Fruit fly (Drosophila melanogaster): ENCODE measurements around the gene CG18170.

The CG18170 gene

DNA sequence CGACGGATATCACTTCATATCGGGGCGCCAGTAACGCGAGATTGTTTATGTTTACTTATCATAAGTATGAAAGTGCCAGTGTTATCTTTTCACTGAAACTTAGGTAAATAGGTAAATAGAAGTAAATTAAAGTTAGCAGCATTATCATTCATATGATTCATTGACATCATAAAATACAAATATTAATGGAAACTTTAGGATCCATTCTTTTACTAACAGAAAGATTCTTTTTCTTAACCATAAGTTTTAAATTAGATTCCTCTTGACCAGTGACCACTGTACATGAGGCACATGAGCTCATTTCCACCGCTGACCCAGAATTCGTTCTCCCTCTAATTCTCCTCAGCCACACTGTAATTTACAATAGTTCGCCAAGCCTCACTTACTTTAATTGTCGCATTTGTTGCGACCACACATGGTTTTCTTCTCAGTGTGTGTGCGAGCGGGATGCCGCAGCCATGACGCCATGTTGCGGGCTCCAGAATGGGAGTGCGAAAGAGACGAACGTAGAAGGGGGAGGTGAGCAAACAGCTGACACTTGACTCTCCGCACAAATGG lies 24.3 kb upstream of the CG18170 start (continued):
- peak in 1 of 2 experiments; percentile 61 for TF ChIP-seq eve (GFP tag; optimal IDR thresholded peaks at IDR 0.05)
- peak; percentile 24; the same call in 1 of the 3 replicates for TF ChIP-seq ase (GFP tag; IDR thresholded peaks at IDR 0.05)
- no peak for TF ChIP-seq CG3995 (GFP tag; optimal IDR thresholded peaks at IDR 0.05)
- peak; percentile 50 for TF ChIP-seq PHDP (tag; optimal IDR thresholded peaks at IDR 0.05)
- peak; percentile 50 for TF ChIP-seq CG15601 (tag; optimal IDR thresholded peaks at IDR 0.05)
- peak; percentile 34 for TF ChIP-seq Chrac-16 (GFP tag; optimal IDR thresholded peaks at IDR 0.05)
- TF ChIP-seq Six4 (GFP tag; optimal IDR thresholded peaks at IDR 0.05) = peak; percentile 46
- TF ChIP-seq CG5245 (GFP tag; optimal IDR thresholded peaks at IDR 0.05) = peak; percentile 39
- no peak for TF ChIP-seq Dip2 (GFP tag; IDR thresholded peaks at IDR 0.05)
- peak; percentile 45 for TF ChIP-seq repo (GFP tag; optimal IDR thresholded peaks at IDR 0.05)
- TF ChIP-seq unpg (GFP tag; optimal IDR thresholded peaks at IDR 0.05) = peak; percentile 48
- no peak for TF ChIP-seq ash1 (GFP tag; optimal IDR thresholded peaks at IDR 0.05)
- TF ChIP-seq CG7556 (GFP tag; optimal IDR thresholded peaks at IDR 0.05) = peak; percentile 19
- no peak for TF ChIP-seq gcm (GFP tag; optimal IDR thresholded peaks at IDR 0.05)
- no peak for TF ChIP-seq CG4404 (GFP tag; IDR thresholded peaks at IDR 0.05)
- TF ChIP-seq fd64A (GFP tag; optimal IDR thresholded peaks at IDR 0.05) = no peak
- no peak for TF ChIP-seq Nf-YC (tag; optimal IDR thresholded peaks at IDR 0.05)
- peak; percentile 47; the same call in 1 of the 2 replicates for TF ChIP-seq HLH3B (GFP tag; IDR thresholded peaks at IDR 0.05)
- peak; percentile 7 for TF ChIP-seq CG8924 (tag; optimal IDR thresholded peaks at IDR 0.05)
- TF ChIP-seq CG11695 (GFP tag; IDR thresholded peaks at IDR 0.05) = 0 out of 3 replicates have a peak, but pooled peaks have one; percentile 31
- TF ChIP-seq Ptx1 (GFP tag; IDR thresholded peaks at IDR 0.05) = peak; percentile 34; the same call in 1 of the 2 replicates
- TF ChIP-seq Sry-β (GFP tag; optimal IDR thresholded peaks at IDR 0.05) = no peak
- no peak for TF ChIP-seq salm (tag; optimal IDR thresholded peaks at IDR 0.05)
- 0 out of 2 replicates have a peak, but pooled peaks have one; percentile 7 for TF ChIP-seq CG31224 (GFP tag; IDR thresholded peaks at IDR 0.05)
- peak; percentile 54 for TF ChIP-seq CG15696 (tag; optimal IDR thresholded peaks at IDR 0.05)
- no peak for TF ChIP-seq lov (optimal IDR thresholded peaks at IDR 0.05)
- TF ChIP-seq lov (GFP tag; IDR thresholded peaks at IDR 0.05) = 0 out of 3 replicates have a peak, but pooled peaks have one; percentile 57
- peak; percentile 17 for TF ChIP-seq tap (tag; optimal IDR thresholded peaks at IDR 0.05)
- TF ChIP-seq CG14014 (GFP tag; IDR thresholded peaks at IDR 0.05) = peak; percentile 34; the same call in 1 of the 2 replicates
- no peak for TF ChIP-seq kni (GFP tag; optimal IDR thresholded peaks at IDR 0.05)
- peak; percentile 63 for TF ChIP-seq CG11504 (tag; optimal IDR thresholded peaks at IDR 0.05)
- TF ChIP-seq ATbp (GFP tag; optimal IDR thresholded peaks at IDR 0.05) = no peak
- no peak for TF ChIP-seq cg (GFP tag; optimal IDR thresholded peaks at IDR 0.05)
- TF ChIP-seq her (GFP tag; optimal IDR thresholded peaks at IDR 0.05) = peak; percentile 6
- TF ChIP-seq CG32532 (GFP tag; IDR thresholded peaks at IDR 0.05) = 0 out of 2 replicates have a peak, but pooled peaks have one; percentile 37
- TF ChIP-seq CG8089 (GFP tag; optimal IDR thresholded peaks at IDR 0.05) = no peak
- TF ChIP-seq cad (GFP tag; optimal IDR thresholded peaks at IDR 0.05) = no peak
- TF ChIP-seq slbo (GFP tag; IDR thresholded peaks at IDR 0.05) = peak; percentile 27
- TF ChIP-seq ato (GFP tag; IDR thresholded peaks at IDR 0.05; ENCODE audit: partially characterized antibody) = no peak
- TF ChIP-seq fd96Cb (tag; optimal IDR thresholded peaks at IDR 0.05) = peak; percentile 41
- TF ChIP-seq CG2199 (GFP tag; IDR thresholded peaks at IDR 0.05) = no peak
- peak; percentile 11; the same call in 1 of the 2 replicates for TF ChIP-seq CG11696 (GFP tag; IDR thresholded peaks at IDR 0.05)
- peak; percentile 28 for TF ChIP-seq CG6854 (GFP tag; optimal IDR thresholded peaks at IDR 0.05)
- TF ChIP-seq br (optimal IDR thresholded peaks at IDR 0.05) = no peak
- TF ChIP-seq trem (tag; optimal IDR thresholded peaks at IDR 0.05) = no peak
- TF ChIP-seq CG12942 (GFP tag; optimal IDR thresholded peaks at IDR 0.05) = no peak
- TF ChIP-seq CG2678 (tag; optimal IDR thresholded peaks at IDR 0.05) = peak; percentile 68
- peak; percentile 62; the same call in 2 of the 3 replicates for TF ChIP-seq dysf (GFP tag; IDR thresholded peaks at IDR 0.05)
- TF ChIP-seq al (GFP tag; IDR thresholded peaks at IDR 0.05) = peak; percentile 10; the same call in 1 of the 2 replicates
- no peak for TF ChIP-seq Dfd (GFP tag; optimal IDR thresholded peaks at IDR 0.05)
- TF ChIP-seq chinmo (GFP tag; IDR thresholded peaks at IDR 0.05; ENCODE audit: partially characterized antibody) = no peak

Data from whole organism, embryonic.